Worm (Caenorhabditis elegans): Measurements from ENCODE around the gene obr-2.

DNA sequence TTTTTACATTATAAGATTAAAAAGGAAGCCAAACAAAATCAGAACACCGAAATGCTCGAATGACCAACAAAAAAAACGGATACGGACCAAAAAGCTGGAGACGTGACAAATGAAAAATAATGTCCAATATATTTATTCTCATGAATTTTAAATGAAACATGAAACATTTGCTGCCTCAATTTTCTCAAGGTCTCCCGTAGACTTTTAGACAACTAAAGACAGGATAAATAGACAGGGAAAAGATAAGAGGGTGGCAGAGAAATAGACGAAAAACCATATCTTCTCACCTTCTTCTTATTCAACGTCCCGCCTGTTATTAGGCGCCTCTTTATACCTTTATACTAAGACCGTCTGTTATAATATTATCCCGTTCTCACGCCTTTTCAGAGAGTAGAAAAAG, 1.7 kb upstream of the obr-2 start:
- TF ChIP-seq madf-8 (GFP tag; conservative IDR thresholded peaks at IDR 0.05) (no peak), B0019.2 (GFP tag; conservative IDR thresholded peaks at IDR 0.05) (no peak), mel-28 (tag; optimal IDR thresholded peaks at IDR 0.05; ENCODE audit: borderline replicate concordance) (no peak)
